Fruit fly (Drosophila melanogaster): ENCODE measurements around the gene chico.

- TF ChIP-seq CG1233 (GFP tag; optimal IDR thresholded peaks at IDR 0.05) (no peak), CG34224 (GFP tag; IDR thresholded peaks at IDR 0.05; ENCODE audit: partially characterized antibody) (no peak), Myb (GFP tag; optimal IDR thresholded peaks at IDR 0.05) (no peak), bcd (GFP tag; optimal IDR thresholded peaks at IDR 0.05) (no peak), NC2β (GFP tag; optimal IDR thresholded peaks at IDR 0.05) (no peak), CG12942 (GFP tag; optimal IDR thresholded peaks at IDR 0.05) (no peak)
Observed at dm6 chr2L:10261774-10262173, 14.9 kb upstream of the chico start.
